Fruit fly (Drosophila melanogaster): ENCODE data around the gene CG13887.

DNA sequence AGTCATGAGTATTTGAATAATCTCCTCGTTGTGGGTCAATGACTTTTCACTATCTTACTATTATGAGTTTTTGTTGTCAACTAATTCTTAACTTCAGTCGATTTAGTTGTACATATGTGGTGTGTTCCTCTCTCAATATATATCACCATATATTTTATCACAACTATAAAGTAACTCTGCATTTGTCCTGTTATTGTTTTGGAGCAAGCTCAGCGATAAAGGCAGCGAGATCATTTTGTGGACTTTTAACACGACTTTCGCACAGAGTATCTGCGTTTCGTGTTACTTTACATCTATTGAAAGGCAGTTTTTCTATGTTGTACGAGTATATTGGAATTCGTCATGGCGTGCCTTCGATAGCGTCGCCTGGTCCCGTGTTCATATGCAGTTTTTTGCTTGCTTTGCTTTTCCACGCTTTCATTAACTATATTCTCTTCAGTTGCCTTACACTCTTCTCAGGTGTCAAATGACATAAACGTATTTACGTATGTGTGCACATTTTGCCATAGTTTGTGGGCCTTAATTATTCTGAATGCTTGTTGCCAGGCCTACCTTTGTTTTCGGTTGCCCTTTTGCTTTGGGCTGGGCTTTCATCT is 37.9 kb downstream of the CG13887 start:
- TF ChIP-seq insv (optimal IDR thresholded peaks at IDR 0.05) (no peak), Sin3A (optimal IDR thresholded peaks at IDR 0.05) (no peak), h (optimal IDR thresholded peaks at IDR 0.05) (no peak), ttk (optimal IDR thresholded peaks at IDR 0.05) (no peak)

All from Kc167 (cell line).